Fruit fly (Drosophila melanogaster) whole organism: ENCODE measurements around the gene mTerf3.
A peak's percentile ranks its signal among the peaks of the same experiment; 100 is the strongest.

Experiments
- CG8478 ChIP-seq: fragments of >200 bp; optimal IDR thresholded peaks from 2 replicates; lab custom pipeline; 2018; ENCODE audit warnings: inconsistent platforms
- Dll ChIP-seq: fragments of >200 bp; optimal IDR thresholded peaks from 2 replicates; lab custom pipeline; 2017
- EcR ChIP-seq, 2 experiments: fragments of >200 bp; optimal IDR thresholded peaks; 2 replicates each; lab custom pipeline; 2017; ENCODE audit warnings: missing biosample characterization in 2 of 2, missing genetic modification characterization in 2 of 2, missing genetic modification reagents in 2 of 2
- pan ChIP-seq: fragments of >200 bp; optimal IDR thresholded peaks from 2 replicates; lab custom pipeline; 2017
- psq ChIP-seq: fragments of >200 bp; optimal IDR thresholded peaks from 2 replicates; lab custom pipeline; 2017
- usp ChIP-seq: fragments of >200 bp; optimal IDR thresholded peaks from 2 replicates; lab custom pipeline; 2017; ENCODE audit warnings: missing biosample characterization, missing genetic modification characterization, mixed read lengths

mTerf3 gene

dm6 chr3L:20524409-20525010, 3.9 kb upstream of the mTerf3 start:
- TF ChIP-seq EcR (GFP tag; optimal IDR thresholded peaks at IDR 0.05; lab: Kevin White, UChicago) (no peak), usp (GFP tag; lab: Kevin White, UChicago) (no peak), Dll (no peak)

dm6 chr3L:20518805-20519503, 1.6 kb downstream of the mTerf3 start, which contains the start of gene BNIP3:
TSS of gene BNIP3 (minus strand) at chr3L:20519393.
- TF ChIP-seq Dll: no peak
- no peak for TF ChIP-seq pan (lab: Kevin White, UChicago)
- TF ChIP-seq psq: no peak
- TF ChIP-seq usp (GFP tag; lab: Kevin White, UChicago): no peak
- no peak for TF ChIP-seq CG8478
- no peak for TF ChIP-seq EcR (GFP tag; optimal IDR thresholded peaks at IDR 0.05; lab: Kevin White, UChicago)

dm6 chr3L:20517897-20518804, 2.4 kb downstream of the mTerf3 start:
- TF ChIP-seq CG8478 (no peak), psq (peak; percentile 55), EcR (GFP tag; optimal IDR thresholded peaks at IDR 0.05; lab: Kevin White, UChicago) (peak in 1 of 2 experiments; percentile 8), usp (GFP tag; lab: Kevin White, UChicago) (no peak), Dll (no peak), pan (lab: Kevin White, UChicago) (no peak)

- TF ChIP-seq usp (GFP tag; lab: Kevin White, UChicago) (no peak), pan (lab: Kevin White, UChicago) (no peak), psq (no peak), EcR (GFP tag; optimal IDR thresholded peaks at IDR 0.05; lab: Kevin White, UChicago) (peak; percentile 60 to 78)
These were observed 3.3 kb downstream of the mTerf3 start for dm6 chr3L:20517179-20517834.

- TF ChIP-seq EcR (GFP tag; optimal IDR thresholded peaks at IDR 0.05; lab: Kevin White, UChicago): no peak
- TF ChIP-seq pan (lab: Kevin White, UChicago): no peak
- TF ChIP-seq Dll: no peak
- TF ChIP-seq usp (GFP tag; lab: Kevin White, UChicago): no peak
- TF ChIP-seq CG8478: no peak
- TF ChIP-seq psq: no peak
These were observed 3.9 kb downstream of the mTerf3 start for dm6 chr3L:20516519-20517178.

dm6 chr3L:20514101-20514500, 6.5 kb downstream of the mTerf3 start:
- TF ChIP-seq psq (no peak), usp (GFP tag; lab: Kevin White, UChicago) (no peak), pan (lab: Kevin White, UChicago) (no peak)

dm6 chr3L:20511499-20512108, 9.0 kb downstream of the mTerf3 start:
- TF ChIP-seq EcR (GFP tag; optimal IDR thresholded peaks at IDR 0.05; lab: Kevin White, UChicago): no peak
- TF ChIP-seq CG8478: no peak
- no peak for TF ChIP-seq usp (GFP tag; lab: Kevin White, UChicago)

dm6 chr3L:20509121-20509934, 11.2 kb downstream of the mTerf3 start:
- no peak for TF ChIP-seq EcR (GFP tag; optimal IDR thresholded peaks at IDR 0.05; lab: Kevin White, UChicago)
- no peak for TF ChIP-seq Dll
- TF ChIP-seq pan (lab: Kevin White, UChicago): no peak
- no peak for TF ChIP-seq CG8478
- no peak for TF ChIP-seq psq
- no peak for TF ChIP-seq usp (GFP tag; lab: Kevin White, UChicago)

dm6 chr3L:20508136-20508635, 12.4 kb downstream of the mTerf3 start:
- TF ChIP-seq pan (lab: Kevin White, UChicago): no peak

- TF ChIP-seq psq (no peak), usp (GFP tag; lab: Kevin White, UChicago) (no peak), pan (lab: Kevin White, UChicago) (no peak), EcR (GFP tag; optimal IDR thresholded peaks at IDR 0.05; lab: Kevin White, UChicago) (no peak)
These were observed 13.0 kb downstream of the mTerf3 start for dm6 chr3L:20507552-20507951.

- TF ChIP-seq pan (lab: Kevin White, UChicago) (no peak), CG8478 (no peak), EcR (GFP tag; optimal IDR thresholded peaks at IDR 0.05; lab: Kevin White, UChicago) (no peak), usp (GFP tag; lab: Kevin White, UChicago) (no peak), Dll (no peak), psq (no peak)
These were observed 14.8 kb downstream of the mTerf3 start, which contains the start of gene CG5078 for dm6 chr3L:20505732-20506131. TSS of gene CG5078 (plus strand) at chr3L:20506032.
